8 worm cellular contexts compared by ENCODE assay signal in genomic region chrIII:5814799-5815198, ce11.
TF ChIP-seq lines count a peak whose summit lies in the region.

Gene R12B2.7 (plus strand): TSS chrIII:5815045.

TF ChIP-seq in whole organism, L1 larva, 84 proteins besides CTCF, POLR2A, EP300 and RAD21 (continues in another document):
- TF ChIP-seq unc-130 (tag; optimal IDR thresholded peaks at IDR 0.05; lab: Kevin White, UChicago) (peak; percentile 58), nhr-20 (tag; optimal IDR thresholded peaks at IDR 0.05; lab: Kevin White, UChicago) (peak; percentile 40), fos-1 (tag; optimal IDR thresholded peaks at IDR 0.05; lab: Kevin White, UChicago) (no peak), ceh-88 (GFP tag; IDR thresholded peaks at IDR 0.05; lab: Robert Waterston, UW) (no peak), hlh-17 (GFP tag; optimal IDR thresholded peaks at IDR 0.05; lab: Kevin White, UChicago; ENCODE audit: borderline replicate concordance) (no peak), tlp-1 (tag; optimal IDR thresholded peaks at IDR 0.05; lab: Kevin White, UChicago) (no peak), elt-3 (tag; optimal IDR thresholded peaks at IDR 0.05; lab: Kevin White, UChicago) (peak in 2 of 6 experiments; percentile 15 to 34), lin-35 (GFP tag; optimal IDR thresholded peaks at IDR 0.05; lab: Kevin White, UChicago) (peak in 1 of 2 experiments; percentile 54), dpl-1 (GFP tag; optimal IDR thresholded peaks at IDR 0.05; lab: Kevin White, UChicago) (peak in 1 of 3 experiments; percentile 2), nhr-76 (tag; optimal IDR thresholded peaks at IDR 0.05; lab: Kevin White, UChicago) (no peak), C04F5.9 (tag; optimal IDR thresholded peaks at IDR 0.05; lab: Kevin White, UChicago) (no peak)

TF ChIP-seq in whole organism, L2 larva, 48 proteins besides CTCF, POLR2A, EP300 and RAD21 (continues in another document):
- TF ChIP-seq peb-1 (tag; optimal IDR thresholded peaks at IDR 0.05; lab: Kevin White, UChicago) (no peak), R02D3.7 (tag; optimal IDR thresholded peaks at IDR 0.05; lab: Kevin White, UChicago) (no peak), nhr-12 (tag; optimal IDR thresholded peaks at IDR 0.05; lab: Kevin White, UChicago) (no peak), Y55F3AM.14 (GFP tag; optimal IDR thresholded peaks at IDR 0.05; lab: Kevin White, UChicago) (no peak), nhr-21 (tag; optimal IDR thresholded peaks at IDR 0.05; lab: Kevin White, UChicago) (peak; percentile 15), ztf-4 (tag; optimal IDR thresholded peaks at IDR 0.05; lab: Kevin White, UChicago) (no peak), snpc-4 (tag; optimal IDR thresholded peaks at IDR 0.05; lab: Kevin White, UChicago) (no peak), ZK546.5 (tag; optimal IDR thresholded peaks at IDR 0.05; lab: Kevin White, UChicago) (no peak), crh-2 (tag; optimal IDR thresholded peaks at IDR 0.05; lab: Kevin White, UChicago) (no peak), gmeb-1 (tag; optimal IDR thresholded peaks at IDR 0.05; lab: Kevin White, UChicago) (no peak), nhr-25 (tag; optimal IDR thresholded peaks at IDR 0.05; lab: Kevin White, UChicago) (peak; percentile 6), sma-3 (GFP tag; optimal IDR thresholded peaks at IDR 0.05; lab: Kevin White, UChicago) (peak; percentile 34)

TF ChIP-seq in whole organism, L3 larva, 47 proteins besides CTCF, POLR2A, EP300 and RAD21:
- TF ChIP-seq daf-12 (tag; optimal IDR thresholded peaks at IDR 0.05; lab: Kevin White, UChicago) = no peak
- peak; percentile 38 for TF ChIP-seq nhr-43 (tag; optimal IDR thresholded peaks at IDR 0.05; lab: Kevin White, UChicago; ENCODE audit: poor library complexity, severe bottlenecking)
- TF ChIP-seq elt-2 (tag; optimal IDR thresholded peaks at IDR 0.05; lab: Kevin White, UChicago) = peak; percentile 12
- TF ChIP-seq nhr-25 (tag; optimal IDR thresholded peaks at IDR 0.05; lab: Kevin White, UChicago) = peak; percentile 40
- no peak for TF ChIP-seq egl-5 (tag; optimal IDR thresholded peaks at IDR 0.05; lab: Kevin White, UChicago)
- no peak for TF ChIP-seq sea-2 (GFP tag; optimal IDR thresholded peaks at IDR 0.05; lab: Kevin White, UChicago)
- TF ChIP-seq nhr-23 (tag; optimal IDR thresholded peaks at IDR 0.05; lab: Kevin White, UChicago) = no peak
- peak; percentile 26 for TF ChIP-seq nfya-1 (tag; optimal IDR thresholded peaks at IDR 0.05; lab: Kevin White, UChicago; ENCODE audit: insufficient read depth)
- TF ChIP-seq nhr-76 (tag; optimal IDR thresholded peaks at IDR 0.05; lab: Kevin White, UChicago) = no peak

TF ChIP-seq in whole organism, L4 larva, 104 proteins besides CTCF, POLR2A, EP300 and RAD21 (continues in another document):
- TF ChIP-seq mxl-3 (GFP tag; optimal IDR thresholded peaks at IDR 0.05; lab: Kevin White, UChicago) = peak; percentile 30
- TF ChIP-seq hlh-11 (tag; optimal IDR thresholded peaks at IDR 0.05; lab: Kevin White, UChicago) = peak; percentile 76
- no peak for TF ChIP-seq egl-27 (tag; optimal IDR thresholded peaks at IDR 0.05; lab: Kevin White, UChicago)
- no peak for TF ChIP-seq lin-1 (GFP tag; IDR thresholded peaks at IDR 0.05; lab: Robert Waterston, UW)
- TF ChIP-seq unc-39 (tag; optimal IDR thresholded peaks at IDR 0.05; lab: Kevin White, UChicago) = no peak
- TF ChIP-seq aha-1 (tag; lab: Kevin White, UChicago) = no peak
- TF ChIP-seq T26A8.4 (GFP tag; IDR thresholded peaks at IDR 0.05; lab: Robert Waterston, UW) = 0 out of 2 replicates have a peak, but pooled peaks have one; percentile 17
- no peak for TF ChIP-seq mep-1 (tag; optimal IDR thresholded peaks at IDR 0.05; lab: Kevin White, UChicago)
- TF ChIP-seq zag-1 (tag; optimal IDR thresholded peaks at IDR 0.05; lab: Kevin White, UChicago) = no peak
- TF ChIP-seq ceh-62 (tag; optimal IDR thresholded peaks at IDR 0.05; lab: Kevin White, UChicago) = no peak
- no peak for TF ChIP-seq fkh-10 (GFP tag; optimal IDR thresholded peaks at IDR 0.05; lab: Kevin White, UChicago)
- peak; percentile 45 for TF ChIP-seq nhr-28 (tag; optimal IDR thresholded peaks at IDR 0.05; lab: Kevin White, UChicago)
- TF ChIP-seq vab-7 (GFP tag; IDR thresholded peaks at IDR 0.05; lab: Robert Waterston, UW) = no peak

TF ChIP-seq in whole organism, late embryonic, 69 proteins besides CTCF, POLR2A, EP300 and RAD21 (continues in another document):
- TF ChIP-seq odd-2 (tag; optimal IDR thresholded peaks at IDR 0.05; lab: Kevin White, UChicago) = no peak
- TF ChIP-seq tbx-2 (tag; optimal IDR thresholded peaks at IDR 0.05; lab: Kevin White, UChicago) = peak; percentile 13
- no peak for TF ChIP-seq ceh-18 (tag; optimal IDR thresholded peaks at IDR 0.05; lab: Kevin White, UChicago)
- TF ChIP-seq sdc-2 (tag; optimal IDR thresholded peaks at IDR 0.05; lab: Kevin White, UChicago) = no peak
- TF ChIP-seq C08G9.2 (tag; optimal IDR thresholded peaks at IDR 0.05; lab: Kevin White, UChicago) = no peak
- TF ChIP-seq unc-86 (tag; optimal IDR thresholded peaks at IDR 0.05; lab: Kevin White, UChicago) = no peak
- no peak for TF ChIP-seq nfya-1 (tag; optimal IDR thresholded peaks at IDR 0.05; lab: Kevin White, UChicago)
- TF ChIP-seq pha-2 (tag; optimal IDR thresholded peaks at IDR 0.05; lab: Kevin White, UChicago) = no peak
- peak; percentile 34 for TF ChIP-seq unc-55 (GFP tag; optimal IDR thresholded peaks at IDR 0.05; lab: Kevin White, UChicago)
- TF ChIP-seq nhr-232 (tag; optimal IDR thresholded peaks at IDR 0.05; lab: Kevin White, UChicago) = no peak
- no peak for TF ChIP-seq ahr-1 (tag; optimal IDR thresholded peaks at IDR 0.05; lab: Kevin White, UChicago)
- no peak for TF ChIP-seq eyg-1 (tag; optimal IDR thresholded peaks at IDR 0.05; lab: Kevin White, UChicago)
- TF ChIP-seq ztf-16 (tag; optimal IDR thresholded peaks at IDR 0.05; lab: Kevin White, UChicago) = no peak
- no peak for TF ChIP-seq zip-5 (tag; optimal IDR thresholded peaks at IDR 0.05; lab: Kevin White, UChicago)

TF ChIP-seq in whole organism, midembryonic, 9 proteins besides CTCF, POLR2A, EP300 and RAD21:
- TF ChIP-seq med-1 (GFP tag; optimal IDR thresholded peaks at IDR 0.05; lab: Kevin White, UChicago; ENCODE audit: insufficient read depth) = no peak
- TF ChIP-seq tab-1 (GFP tag; IDR thresholded peaks at IDR 0.05; lab: Robert Waterston, UW) = 0 out of 2 replicates have a peak, but pooled peaks have one; percentile 28

TF ChIP-seq in whole organism, mixed stage, embryonic, 35 proteins besides CTCF, POLR2A, EP300 and RAD21:
- no peak for TF ChIP-seq nhr-237 (tag; optimal IDR thresholded peaks at IDR 0.05; lab: Kevin White, UChicago)
- peak; percentile 13 for TF ChIP-seq lin-13 (tag; optimal IDR thresholded peaks at IDR 0.05; lab: Kevin White, UChicago)
- no peak for TF ChIP-seq elt-3 (tag; optimal IDR thresholded peaks at IDR 0.05; lab: Kevin White, UChicago)
- no peak for TF ChIP-seq tbx-8 (GFP tag; optimal IDR thresholded peaks at IDR 0.05; lab: Kevin White, UChicago)
- no peak for TF ChIP-seq bed-3 (GFP tag; optimal IDR thresholded peaks at IDR 0.05; lab: Kevin White, UChicago)
- TF ChIP-seq ceh-39 (tag; optimal IDR thresholded peaks at IDR 0.05; lab: Kevin White, UChicago) = no peak
- no peak for TF ChIP-seq ceh-83 (GFP tag; optimal IDR thresholded peaks at IDR 0.05; lab: Kevin White, UChicago)
- no peak for TF ChIP-seq M03D4.4 (tag; optimal IDR thresholded peaks at IDR 0.05; lab: Kevin White, UChicago)
- TF ChIP-seq hlh-1 (tag; optimal IDR thresholded peaks at IDR 0.05; lab: Kevin White, UChicago) = no peak
TF ChIP-seq in whole organism, mixed stage, embryonic: peak in this region for 1.

TF ChIP-seq in whole organism, young adult, 124 proteins besides CTCF, POLR2A, EP300 and RAD21:
- TF ChIP-seq ztf-22 (GFP tag; optimal IDR thresholded peaks at IDR 0.05; lab: Kevin White, UChicago) (peak; percentile 25), lin-54 (GFP tag; optimal IDR thresholded peaks at IDR 0.05; lab: Kevin White, UChicago) (no peak), zfh-2 (GFP tag; conservative IDR thresholded peaks at IDR 0.05; lab: Robert Waterston, UW) (peak; percentile 23; the same call in 1 of the 2 replicates), nhr-80 (tag; optimal IDR thresholded peaks at IDR 0.05; lab: Kevin White, UChicago) (peak; percentile 31)
